Worm (Caenorhabditis elegans): ENCODE data around the gene F23H11.5.

DNA sequence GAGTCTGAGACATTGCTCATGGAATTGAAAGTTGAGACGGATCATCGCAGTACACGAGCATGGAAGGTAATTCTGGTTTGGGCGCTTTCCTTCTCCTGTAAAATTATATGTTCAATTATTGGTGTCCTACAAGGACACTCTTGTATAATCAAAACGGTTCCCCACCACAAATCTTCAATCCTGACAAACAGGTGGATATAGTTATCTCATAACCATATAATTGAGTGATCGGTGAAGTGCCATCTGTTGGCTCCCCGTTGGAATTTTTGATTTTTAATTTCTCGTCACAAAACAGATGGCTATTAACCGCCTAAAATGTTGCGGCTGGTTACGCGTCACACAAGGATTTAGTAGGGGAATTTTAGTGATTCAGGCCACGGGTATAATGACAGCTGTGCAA lies 41.5 kb downstream of the F23H11.5 start:
- TF ChIP-seq ztf-11 (tag; optimal IDR thresholded peaks at IDR 0.05) (no peak), snpc-4 (tag; optimal IDR thresholded peaks at IDR 0.05) (no peak)

Measured in whole organism, L3 larva.